Worm (Caenorhabditis elegans): ENCODE results near the gene T28A11.13.

Gene T28A11.13

DNA sequence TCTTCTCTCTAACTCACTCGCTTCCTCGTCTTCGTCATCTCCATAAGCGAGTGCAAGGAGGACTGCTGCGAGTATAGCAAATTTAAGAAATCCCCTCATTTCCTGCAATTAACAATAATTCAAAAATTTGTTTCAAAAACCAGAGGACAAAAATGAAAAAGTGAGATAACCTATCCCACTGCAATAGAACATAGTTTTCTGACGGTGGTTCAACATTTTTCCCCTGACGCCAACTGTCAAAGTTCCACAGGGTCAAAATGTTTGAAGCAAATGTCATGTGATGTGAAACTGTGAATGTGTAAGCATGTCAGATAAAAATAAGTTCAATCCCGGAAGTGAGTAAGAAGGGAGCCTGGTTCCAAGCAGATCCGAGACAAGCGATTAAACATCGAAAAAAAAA, 19.4 kb upstream of the T28A11.13 start, which contains the start of gene T28A11.19:
Gene T28A11.19, minus strand, starts transcription at position 108 of the 400 bp plus-strand sequence.
- peak in 1 of 2 experiments; percentile 97 for TF ChIP-seq unc-62 (GFP tag; optimal IDR thresholded peaks at IDR 0.05 in 1 of 2)
- no peak for TF ChIP-seq unc-62 (tag; optimal IDR thresholded peaks at IDR 0.05)
- peak; percentile 31 for TF ChIP-seq aha-1 (tag)
- no peak for TF ChIP-seq hmg-1.1 (GFP tag; IDR thresholded peaks at IDR 0.05)

DNA sequence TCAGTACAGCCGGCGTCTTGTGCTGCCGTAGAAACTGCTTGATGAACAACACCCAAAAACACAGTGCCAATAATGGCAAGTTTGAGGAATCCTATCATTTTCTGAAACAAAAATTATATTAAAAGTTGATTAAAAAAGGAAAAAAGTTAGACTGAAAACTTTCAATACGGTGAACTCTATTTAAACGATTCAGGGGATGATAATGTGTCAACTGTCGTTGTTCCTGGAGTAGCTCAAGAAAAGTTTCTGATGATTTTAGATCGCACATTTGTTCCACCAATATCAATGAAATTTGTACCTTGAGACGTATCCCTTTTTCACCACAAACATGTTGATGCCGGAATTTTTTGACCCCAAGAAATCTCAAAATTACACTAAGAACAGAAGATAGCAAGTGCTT, 17.9 kb upstream of the T28A11.13 start, which contains the start of gene T28A11.18:
Gene T28A11.18, minus strand, starts transcription at position 101 of the 400 bp plus-strand sequence.
- TF ChIP-seq F26F4.8 (GFP tag; conservative IDR thresholded peaks at IDR 0.05) (no peak), daf-16 (GFP tag; optimal IDR thresholded peaks at IDR 0.05) (peak in 1 of 2 experiments; percentile 44), daf-16 (tag; optimal IDR thresholded peaks at IDR 0.05) (no peak)

DNA sequence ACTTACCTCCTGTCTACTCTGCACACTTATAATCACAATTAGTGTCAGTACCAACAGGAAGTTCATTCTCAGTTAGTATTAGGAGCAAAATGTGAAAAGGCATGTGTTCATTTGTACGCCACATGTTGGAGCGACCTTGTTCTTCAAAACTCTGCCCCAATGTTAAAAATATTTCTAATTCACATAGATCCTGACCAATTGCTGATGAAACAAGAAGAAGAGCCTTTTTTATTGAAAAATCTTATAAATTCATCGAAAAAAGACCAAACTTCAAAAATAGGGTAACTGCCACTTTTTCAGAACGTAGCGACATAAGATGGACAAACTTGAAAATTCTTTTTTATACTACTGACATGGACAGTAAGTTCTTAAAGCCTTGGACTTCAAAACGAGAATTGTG, 16.1 kb upstream of the T28A11.13 start, which contains the start of gene T28A11.17:
Gene T28A11.17, minus strand, starts transcription at position 101 of the 400 bp plus-strand sequence.
- no peak for TF ChIP-seq jun-1 (tag; optimal IDR thresholded peaks at IDR 0.05)
- TF ChIP-seq ceh-82 (tag; optimal IDR thresholded peaks at IDR 0.05) = no peak
- no peak for TF ChIP-seq nhr-76 (tag; optimal IDR thresholded peaks at IDR 0.05)
- TF ChIP-seq nhr-77 (tag; optimal IDR thresholded peaks at IDR 0.05) = no peak
- no peak for TF ChIP-seq spr-3 (GFP tag; optimal IDR thresholded peaks at IDR 0.05)
- TF ChIP-seq daf-19 (GFP tag; conservative IDR thresholded peaks at IDR 0.05) = no peak
- no peak for TF ChIP-seq duxl-1 (tag; optimal IDR thresholded peaks at IDR 0.05; ENCODE audit: poor library complexity)
- TF ChIP-seq nhr-237 (tag; optimal IDR thresholded peaks at IDR 0.05) = no peak
- no peak for TF ChIP-seq php-3 (GFP tag; IDR thresholded peaks at IDR 0.05)

DNA sequence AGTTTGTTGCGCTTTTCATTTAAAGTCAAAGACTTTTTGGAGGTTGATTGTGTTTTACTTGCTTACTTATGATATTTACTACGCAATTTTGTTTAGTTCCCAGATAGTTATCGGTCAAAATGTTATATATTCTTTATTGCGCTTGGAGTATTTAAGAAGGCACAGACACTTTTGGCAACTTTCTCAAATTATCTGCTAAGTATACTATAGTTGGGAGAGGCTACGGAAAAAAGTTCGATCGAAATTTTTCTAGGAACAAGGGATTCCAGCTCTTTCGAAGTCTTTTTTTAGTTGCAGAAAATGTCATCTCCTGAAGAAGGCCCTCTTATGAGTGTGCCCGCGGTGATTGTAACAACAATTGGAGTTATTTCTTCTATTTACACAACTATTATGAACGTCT, 10.0 kb upstream of the T28A11.13 start, which contains the start of gene srbc-5:
Gene srbc-5, plus strand, starts transcription at position 301 of the 400 bp plus-strand sequence.
- no peak for TF ChIP-seq snpc-1.2 (GFP tag; IDR thresholded peaks at IDR 0.05)
- TF ChIP-seq gei-8 (GFP tag; optimal IDR thresholded peaks at IDR 0.05) = no peak
- no peak for TF ChIP-seq ceh-28 (tag; optimal IDR thresholded peaks at IDR 0.05)
- TF ChIP-seq F49E8.2 (tag; optimal IDR thresholded peaks at IDR 0.05; ENCODE audit: borderline replicate concordance) = no peak
- TF ChIP-seq daf-8 (GFP tag; IDR thresholded peaks at IDR 0.05) = no peak
- TF ChIP-seq lim-7 (GFP tag; IDR thresholded peaks at IDR 0.05) = no peak
- TF ChIP-seq F10B5.3 (tag; optimal IDR thresholded peaks at IDR 0.05) = no peak

DNA sequence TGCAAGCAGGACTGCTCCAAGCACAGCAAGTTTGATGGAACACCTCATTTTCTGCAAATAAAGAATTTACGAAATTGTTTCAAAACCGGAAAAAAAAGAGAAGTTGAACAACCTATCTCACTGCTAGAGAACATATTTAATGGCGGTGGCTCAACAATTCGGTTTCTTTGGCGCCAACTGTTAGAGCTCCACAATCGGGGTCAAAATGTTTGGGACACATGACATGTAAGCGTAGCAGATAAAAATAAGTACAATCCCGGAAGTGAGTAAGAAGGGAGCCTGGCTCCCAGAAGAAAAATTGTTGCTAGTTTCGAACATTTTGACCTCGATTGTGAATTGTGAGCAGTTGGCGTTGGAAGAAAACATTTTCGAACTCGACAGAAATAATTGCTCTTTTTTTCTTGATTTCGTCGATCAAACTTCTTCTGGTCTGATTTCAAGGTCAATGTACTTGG, 9.1 kb upstream of the T28A11.13 start, which contains the start of gene T28A11.16:
Gene T28A11.16, minus strand, starts transcription at position 51 of the 455 bp plus-strand sequence.
- TF ChIP-seq lsy-2 (tag; optimal IDR thresholded peaks at IDR 0.05) = no peak
- TF ChIP-seq hlh-11 (tag; optimal IDR thresholded peaks at IDR 0.05) = peak; percentile 45
- no peak for TF ChIP-seq hlh-30 (tag; optimal IDR thresholded peaks at IDR 0.05; ENCODE audit: insufficient read depth)
- no peak for TF ChIP-seq madf-5 (GFP tag; IDR thresholded peaks at IDR 0.05)
- peak in 1 of 2 experiments; percentile 80 for TF ChIP-seq daf-16 (GFP tag; optimal IDR thresholded peaks at IDR 0.05)
- no peak for TF ChIP-seq daf-16 (tag; optimal IDR thresholded peaks at IDR 0.05)
- TF ChIP-seq nhr-76 (tag; optimal IDR thresholded peaks at IDR 0.05) = no peak
- TF ChIP-seq aha-1 (tag) = peak; percentile 70
- no peak for TF ChIP-seq attf-4 (tag; optimal IDR thresholded peaks at IDR 0.05)

DNA sequence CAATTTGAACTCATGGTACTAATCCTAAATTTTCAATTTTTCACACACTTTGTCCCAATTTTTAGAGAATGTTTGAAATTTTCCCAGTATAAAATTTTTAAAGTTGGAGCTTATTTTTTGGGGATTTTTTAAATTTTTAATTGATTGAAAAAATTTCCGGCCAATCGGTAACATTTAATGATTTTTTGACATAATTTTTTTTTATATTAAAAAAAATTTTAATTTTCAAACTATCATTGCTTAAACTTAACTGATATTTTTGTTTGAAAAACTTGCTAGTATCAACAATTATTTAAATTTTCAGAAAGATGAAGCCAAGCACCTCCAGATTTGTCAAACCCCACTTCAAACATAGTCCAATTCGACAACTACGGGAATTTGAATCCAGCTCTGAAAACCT, 7.2 kb upstream of the T28A11.13 start, which contains the start of gene T28A11.22:
Gene T28A11.22, plus strand, starts transcription at position 301 of the 400 bp plus-strand sequence.
- no peak for TF ChIP-seq zfp-3 (GFP tag; conservative IDR thresholded peaks at IDR 0.05)
- no peak for TF ChIP-seq lim-7 (GFP tag; IDR thresholded peaks at IDR 0.05)
- TF ChIP-seq F26F4.8 (GFP tag; conservative IDR thresholded peaks at IDR 0.05) = no peak
- TF ChIP-seq unc-39 (tag; optimal IDR thresholded peaks at IDR 0.05) = no peak
- no peak for TF ChIP-seq F44E2.7 (GFP tag; IDR thresholded peaks at IDR 0.05)
- TF ChIP-seq zip-11 (GFP tag; IDR thresholded peaks at IDR 0.05) = no peak
- no peak for TF ChIP-seq ztf-7 (tag; optimal IDR thresholded peaks at IDR 0.05)
- TF ChIP-seq hmg-1.1 (GFP tag; IDR thresholded peaks at IDR 0.05) = no peak

Data from whole organism, L4 larva.